Worm (Caenorhabditis elegans): ENCODE data around the gene F33G12.6.

DNA sequence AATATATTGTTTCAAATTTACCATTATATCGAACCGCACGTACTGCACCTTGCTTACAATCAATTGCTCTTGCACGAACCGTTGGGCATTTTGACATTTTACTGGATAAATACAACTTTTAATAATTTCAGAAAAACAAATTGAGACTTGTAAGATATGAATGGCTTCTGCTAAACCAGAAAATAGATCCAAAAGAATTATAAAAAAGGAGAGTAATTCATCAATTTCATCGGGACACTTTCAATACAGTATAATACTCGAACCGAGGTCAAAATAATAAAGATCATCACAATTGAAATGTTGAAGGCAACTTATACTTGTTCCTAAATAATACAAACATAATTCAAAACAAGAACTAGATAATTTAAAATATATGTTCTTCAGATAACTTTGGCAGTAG is 18.1 kb upstream of the F33G12.6 start, which contains the start of gene wdr-83:
- TF ChIP-seq fkh-10 (GFP tag; optimal IDR thresholded peaks at IDR 0.05) (no peak), pqm-1 (tag; optimal IDR thresholded peaks at IDR 0.05) (no peak), egl-27 (tag; optimal IDR thresholded peaks at IDR 0.05) (no peak), ztf-11 (tag; optimal IDR thresholded peaks at IDR 0.05) (no peak), nhr-23 (tag; optimal IDR thresholded peaks at IDR 0.05) (no peak), snpc-4 (tag; optimal IDR thresholded peaks at IDR 0.05) (no peak), fkh-2 (tag; optimal IDR thresholded peaks at IDR 0.05) (no peak), nhr-28 (tag; optimal IDR thresholded peaks at IDR 0.05) (no peak), ama-1 (optimal IDR thresholded peaks at IDR 0.05) (no peak), ceh-82 (tag; optimal IDR thresholded peaks at IDR 0.05) (no peak), nhr-237 (tag; optimal IDR thresholded peaks at IDR 0.05) (no peak), nhr-76 (tag; optimal IDR thresholded peaks at IDR 0.05) (no peak), egl-5 (tag; optimal IDR thresholded peaks at IDR 0.05) (no peak), ceh-28 (tag; optimal IDR thresholded peaks at IDR 0.05) (no peak)

Data from whole organism, L3 larva.